Worm (Caenorhabditis elegans) whole organism, young adult: ENCODE results near the gene F40G12.10.

Source experiments
- B0019.2 ChIP-seq: fragments of 200-800 bp; sonication (Bioruptor generic); conservative IDR thresholded peaks from 2 replicates; pipeline ENCODE4 v1.3.6; 2022; ENCODE audit warnings: missing genetic modification reagents, missing genetic modification characterization, missing compliant biosample characterization
- B0261.1 ChIP-seq: sonication (generic microtip); optimal IDR thresholded peaks from 2 replicates; lab custom pipeline; 2016; ENCODE audit warnings: mild to moderate bottlenecking, missing genetic modification characterization, moderate library complexity, missing compliant biosample characterization
- B0336.3 ChIP-seq: fragments of 200-800 bp; sonication (Bioruptor generic); IDR thresholded peaks from 2 replicates; pipeline ENCODE4 v1.3.6; 2022; ENCODE audit warnings: missing genetic modification characterization, missing compliant biosample characterization
- D2030.7 ChIP-seq: fragments of 200-800 bp; sonication (Bioruptor generic); IDR thresholded peaks from 2 replicates; pipeline ENCODE4 v1.3.6; 2022; ENCODE audit warnings: missing genetic modification reagents, missing genetic modification characterization, missing compliant biosample characterization
- K12H6.12 ChIP-seq: fragments of 200-800 bp; sonication (Bioruptor generic); optimal IDR thresholded peaks from 2 replicates; lab custom pipeline; 2018; ENCODE audit warnings: mild to moderate bottlenecking, missing genetic modification characterization, missing compliant biosample characterization
- Y56A3A.18 ChIP-seq: fragments of 200-800 bp; sonication (Bioruptor generic); IDR thresholded peaks from 2 replicates; pipeline ENCODE4 v1.3.6; 2022; ENCODE audit warnings: missing genetic modification reagents, missing genetic modification characterization, missing compliant biosample characterization
- Y95B8A.8 ChIP-seq: fragments of 200-800 bp; sonication (Bioruptor generic); IDR thresholded peaks from 2 replicates; pipeline ENCODE4 v1.3.6; 2022; ENCODE audit warnings: missing genetic modification reagents, missing genetic modification characterization, missing compliant biosample characterization
- akir-1 ChIP-seq: fragments of 200-800 bp; sonication (Bioruptor generic); optimal IDR thresholded peaks from 2 replicates; lab custom pipeline; 2018; ENCODE audit warnings: mild to moderate bottlenecking, missing genetic modification characterization, moderate library complexity, missing compliant biosample characterization
- aptf-2 ChIP-seq: fragments of 200-800 bp; sonication (Bioruptor generic); conservative IDR thresholded peaks from 2 replicates; pipeline ENCODE4 v1.3.6; 2022; ENCODE audit warnings: missing genetic modification reagents, missing genetic modification characterization, missing compliant biosample characterization
- athp-1 ChIP-seq: sonication (generic microtip); optimal IDR thresholded peaks from 2 replicates; lab custom pipeline; 2017; ENCODE audit warnings: mild to moderate bottlenecking, missing genetic modification characterization, missing compliant biosample characterization
- attf-6 ChIP-seq: fragments of 200-800 bp; sonication (Bioruptor generic); IDR thresholded peaks from 2 replicates; pipeline ENCODE4 v1.3.6; 2022; ENCODE audit warnings: missing genetic modification reagents, missing genetic modification characterization, missing compliant biosample characterization
- bed-1 ChIP-seq: fragments of 200-800 bp; sonication (Bioruptor generic); IDR thresholded peaks from 2 replicates; pipeline ENCODE4 v1.3.6; 2022; ENCODE audit warnings: missing genetic modification reagents, missing genetic modification characterization, missing compliant biosample characterization
- bed-2 ChIP-seq: fragments of 200-800 bp; sonication (Bioruptor generic); IDR thresholded peaks from 2 replicates; pipeline ENCODE4 v1.3.6; 2022; ENCODE audit warnings: missing genetic modification reagents, missing genetic modification characterization, missing compliant biosample characterization
- ccch-3 ChIP-seq: fragments of 200-800 bp; sonication (Bioruptor generic); optimal IDR thresholded peaks from 2 replicates; lab custom pipeline; 2018; ENCODE audit warnings: mild to moderate bottlenecking, missing genetic modification characterization, missing compliant biosample characterization
- ceh-100 ChIP-seq: fragments of 200-800 bp; sonication (Bioruptor generic); IDR thresholded peaks from 2 replicates; pipeline ENCODE4 v1.3.6; 2022; ENCODE audit warnings: missing genetic modification reagents, missing genetic modification characterization, missing compliant biosample characterization
- ceh-58 ChIP-seq: fragments of 200-800 bp; sonication (Bioruptor generic); IDR thresholded peaks from 2 replicates; pipeline ENCODE4 v1.3.6; 2022; ENCODE audit warnings: missing genetic modification characterization, missing compliant biosample characterization
- chd-7 ChIP-seq: sonication (generic microtip); optimal IDR thresholded peaks from 2 replicates; lab custom pipeline; 2016; ENCODE audit warnings: mild to moderate bottlenecking, missing genetic modification characterization, moderate library complexity, missing compliant biosample characterization
- egl-18 ChIP-seq: fragments of 200-800 bp; sonication (Bioruptor generic); IDR thresholded peaks from 2 replicates; pipeline ENCODE4 v1.3.6; 2022; ENCODE audit warnings: missing genetic modification reagents, missing genetic modification characterization, missing compliant biosample characterization
- him-1 ChIP-seq: sonication (generic microtip); optimal IDR thresholded peaks from 2 replicates; lab custom pipeline; 2016; ENCODE audit warnings: missing genotype, missing genetic modification reagents, missing genetic modification characterization, missing compliant biosample characterization
- hlh-12 ChIP-seq: sonication (generic microtip); optimal IDR thresholded peaks from 2 replicates; lab custom pipeline; 2016; ENCODE audit warnings: missing genetic modification characterization, missing compliant biosample characterization
- hmg-20 ChIP-seq: fragments of 200-800 bp; sonication (Bioruptor generic); IDR thresholded peaks from 2 replicates; pipeline ENCODE4 v1.3.6; 2022; ENCODE audit warnings: missing genetic modification reagents, missing genetic modification characterization, missing compliant biosample characterization
- hrde-1 ChIP-seq: sonication (generic microtip); optimal IDR thresholded peaks from 2 replicates; lab custom pipeline; 2016; ENCODE audit warnings: missing genetic modification characterization, mild to moderate bottlenecking, missing compliant biosample characterization, moderate library complexity, missing genotype, missing genetic modification reagents, borderline replicate concordance
- lin-26 ChIP-seq: fragments of 200-800 bp; sonication (Bioruptor generic); IDR thresholded peaks from 2 replicates; pipeline ENCODE4 v1.3.6; 2022; ENCODE audit warnings: missing genetic modification reagents, missing genetic modification characterization, missing compliant biosample characterization
- lin-54 ChIP-seq: fragments of 200-800 bp; sonication (Bioruptor generic); optimal IDR thresholded peaks from 2 replicates; lab custom pipeline; 2018; ENCODE audit warnings: mild to moderate bottlenecking, missing genetic modification characterization, missing compliant biosample characterization
- lir-1 ChIP-seq: fragments of 200-800 bp; sonication (Bioruptor generic); conservative IDR thresholded peaks from 2 replicates; pipeline ENCODE4 v1.3.6; 2022; ENCODE audit warnings: missing genetic modification reagents, missing genetic modification characterization, missing compliant biosample characterization
- madf-10 ChIP-seq: sonication (generic microtip); optimal IDR thresholded peaks from 2 replicates; lab custom pipeline; 2016; ENCODE audit warnings: mild to moderate bottlenecking, missing genetic modification characterization, missing compliant biosample characterization
- madf-6 ChIP-seq: fragments of 200-800 bp; sonication (Bioruptor generic); IDR thresholded peaks from 2 replicates; pipeline ENCODE4 v1.3.6; 2022; ENCODE audit warnings: missing genetic modification reagents, missing genetic modification characterization, missing compliant biosample characterization
- madf-8 ChIP-seq: fragments of 200-800 bp; sonication (Bioruptor generic); conservative IDR thresholded peaks from 2 replicates; pipeline ENCODE4 v1.3.6; 2022; ENCODE audit warnings: missing genetic modification reagents, missing genetic modification characterization, missing compliant biosample characterization
- mel-28 ChIP-seq: sonication (generic microtip); optimal IDR thresholded peaks from 2 replicates; lab custom pipeline; 2016; ENCODE audit warnings: borderline replicate concordance, mild to moderate bottlenecking, missing genetic modification characterization, missing compliant biosample characterization
- mxl-1 ChIP-seq: sonication (generic microtip); optimal IDR thresholded peaks from 2 replicates; lab custom pipeline; 2016; ENCODE audit warnings: missing genetic modification characterization, missing compliant biosample characterization
- nfya-1 ChIP-seq: sonication (generic microtip); optimal IDR thresholded peaks from 2 replicates; lab custom pipeline; 2017; ENCODE audit warnings: antibody characterized with exemption, missing compliant biosample characterization, missing genetic modification characterization, borderline replicate concordance; ENCODE audit not compliant: insufficient read depth
- pbrm-1 ChIP-seq: fragments of 200-800 bp; sonication (Bioruptor generic); IDR thresholded peaks from 2 replicates; pipeline ENCODE4 v1.3.6; 2022; ENCODE audit warnings: missing genetic modification reagents, missing genetic modification characterization, missing compliant biosample characterization
- rcor-1 ChIP-seq: fragments of 200-800 bp; sonication (Bioruptor generic); IDR thresholded peaks from 2 replicates; pipeline ENCODE4 v1.3.6; 2022; ENCODE audit warnings: missing genetic modification reagents, missing genetic modification characterization, missing compliant biosample characterization
- rec-8 ChIP-seq, 2 experiments: sonication (generic microtip); optimal IDR thresholded peaks; 2 replicates each; lab custom pipeline; 2016; ENCODE audit warnings: mild to moderate bottlenecking in 2 of 2, missing genetic modification characterization in 2 of 2, missing genetic modification reagents in 2 of 2, missing genotype in 2 of 2, missing biosample characterization in 1 of 2, missing compliant biosample characterization in 1 of 2, moderate library complexity in 1 of 2
- rpc-1 ChIP-seq, 2 experiments: fragments of 150-350 bp in 1 of 2; sonication (generic microtip) in 1 of 2; optimal IDR thresholded peaks; 2 replicates each; lab custom pipeline; 2014 to 2018; ENCODE audit warnings: missing biosample characterization in 1 of 2, missing genetic modification characterization in 1 of 2, missing genetic modification reagents in 1 of 2, missing genotype in 1 of 2
- sptf-2 ChIP-seq: fragments of 200-800 bp; sonication (Bioruptor generic); optimal IDR thresholded peaks from 2 replicates; lab custom pipeline; 2018; ENCODE audit warnings: mild to moderate bottlenecking, missing genetic modification characterization, missing compliant biosample characterization
- tbp1 ChIP-seq: fragments of 200-800 bp; sonication (Bioruptor generic); optimal IDR thresholded peaks from 2 replicates; lab custom pipeline; 2018; ENCODE audit warnings: mild to moderate bottlenecking, missing genetic modification characterization, missing compliant biosample characterization
- ztf-22 ChIP-seq: fragments of 200-800 bp; sonication (Bioruptor generic); optimal IDR thresholded peaks from 2 replicates; lab custom pipeline; 2018; ENCODE audit warnings: mild to moderate bottlenecking, missing genetic modification characterization, moderate library complexity, missing compliant biosample characterization
- ztf-3 ChIP-seq: fragments of 200-800 bp; sonication (Bioruptor generic); optimal IDR thresholded peaks from 2 replicates; lab custom pipeline; 2018; ENCODE audit warnings: mild to moderate bottlenecking, missing genetic modification characterization, missing compliant biosample characterization
- ztf-6 ChIP-seq: fragments of 200-800 bp; sonication (Bioruptor generic); IDR thresholded peaks from 2 replicates; pipeline ENCODE4 v1.3.6; 2022; ENCODE audit warnings: missing genetic modification reagents, missing genetic modification characterization, missing compliant biosample characterization

F40G12.10 gene

DNA sequence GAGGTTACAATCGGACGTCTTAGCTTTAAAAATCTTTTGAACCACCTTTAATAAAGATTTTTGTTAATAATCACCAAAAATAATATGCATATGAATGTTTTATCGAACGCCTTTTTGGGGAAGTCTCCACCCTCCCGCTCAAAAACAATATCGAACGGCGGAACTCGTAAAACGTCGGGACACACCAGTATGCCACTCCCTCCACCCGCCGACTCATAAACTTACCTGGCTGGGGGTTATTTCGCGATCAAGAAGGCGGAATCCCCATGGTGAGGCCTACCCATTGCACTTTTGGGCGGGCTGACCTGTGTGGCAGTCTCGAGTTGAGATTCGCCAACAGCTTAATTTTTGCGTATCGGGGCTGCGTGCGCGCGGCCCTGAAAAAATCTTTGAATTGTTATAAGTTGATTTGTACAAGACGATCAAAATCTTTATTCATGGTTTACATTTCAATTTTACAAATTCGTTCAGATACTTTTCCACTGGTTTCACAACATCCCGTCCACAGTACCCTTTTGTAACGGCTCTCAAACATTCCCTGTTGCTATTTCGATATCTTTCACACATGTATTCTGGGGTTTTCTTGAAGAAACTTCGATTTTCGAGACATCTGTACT, 15.9 kb upstream of the F40G12.10 start (continued):
- peak; percentile 72 for TF ChIP-seq madf-6 (GFP tag; lab: Robert Waterston, UW)
- TF ChIP-seq rcor-1, result peak; percentile 76
- TF ChIP-seq Y56A3A.18 (GFP tag; lab: Robert Waterston, UW), result no peak
- 0 out of 2 replicates have a peak, but pooled peaks have one; percentile 38 for TF ChIP-seq lin-26 (GFP tag; lab: Robert Waterston, UW)
- TF ChIP-seq pbrm-1 (GFP tag; lab: Robert Waterston, UW), result peak; percentile 29; the same call in 1 of the 2 replicates
- TF ChIP-seq ceh-100 (GFP tag; lab: Robert Waterston, UW), result peak; percentile 47; the same call in 1 of the 2 replicates
- TF ChIP-seq B0019.2 (GFP tag; lab: Robert Waterston, UW), result no peak
- no peak for TF ChIP-seq bed-1 (GFP tag; lab: Robert Waterston, UW)
- peak; percentile 26 for TF ChIP-seq sptf-2
- no peak for TF ChIP-seq ztf-6
- TF ChIP-seq attf-6 (GFP tag; lab: Robert Waterston, UW), result peak; percentile 73
- TF ChIP-seq bed-2 (GFP tag; lab: Robert Waterston, UW), result no peak
- TF ChIP-seq hrde-1 (tag; lab: Kevin White, UChicago), result peak; percentile 30
- peak; percentile 90 for TF ChIP-seq him-1 (tag; lab: Kevin White, UChicago)
- TF ChIP-seq madf-8 (GFP tag; lab: Robert Waterston, UW), result 0 out of 2 replicates have a peak, but pooled peaks have one; percentile 15
- TF ChIP-seq, all 124 proteins: peak for 25

DNA sequence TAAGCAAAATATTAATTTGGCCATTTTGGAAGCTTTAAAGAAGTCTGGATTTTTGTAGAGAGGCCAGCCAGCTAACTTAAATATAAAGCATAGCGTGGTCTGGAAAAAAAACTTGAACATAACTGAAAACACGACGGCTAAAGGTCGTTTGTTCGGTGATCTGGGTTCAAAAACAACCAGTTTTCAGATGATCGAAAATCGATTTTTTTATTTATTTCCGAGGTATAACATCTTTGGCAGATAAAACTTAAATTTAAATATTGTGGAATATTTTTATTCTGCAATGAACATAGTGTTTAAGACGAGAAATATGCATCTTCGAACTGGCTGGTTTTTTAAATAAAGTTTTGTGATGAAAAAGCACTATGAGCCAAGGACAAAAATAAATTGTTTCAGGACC, 14.7 kb upstream of the F40G12.10 start, which contains the start of gene F40G12.4:
Gene F40G12.4 (minus strand): TSS at position 101 of the 400 bp plus-strand sequence.
- TF ChIP-seq hmg-20 (GFP tag; lab: Robert Waterston, UW) (no peak), chd-7 (no peak), D2030.7 (GFP tag; lab: Robert Waterston, UW) (no peak), Y95B8A.8 (GFP tag; lab: Robert Waterston, UW) (no peak), ztf-3 (GFP tag; lab: Kevin White, UChicago) (no peak), madf-10 (tag; lab: Kevin White, UChicago) (no peak), ztf-22 (GFP tag; lab: Kevin White, UChicago) (no peak)

DNA sequence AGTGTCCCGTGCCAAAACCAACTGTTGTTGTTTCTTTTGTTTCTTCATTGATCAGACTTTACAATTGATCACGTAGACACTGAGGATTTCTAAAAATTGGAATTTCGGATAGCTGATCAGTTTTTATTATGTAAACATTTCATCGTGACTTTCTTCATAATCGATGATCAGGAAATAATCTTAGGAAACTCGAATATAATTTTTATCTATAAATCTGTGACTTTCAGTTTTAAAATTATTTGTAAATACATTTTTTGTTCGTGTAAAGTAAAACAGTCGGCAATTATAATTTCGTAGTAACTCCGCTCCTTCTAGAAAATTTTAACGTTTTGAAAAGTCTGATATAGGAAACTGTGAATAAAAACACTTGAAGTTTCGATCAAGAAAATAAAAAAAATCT, 12.6 kb upstream of the F40G12.10 start, which contains the start of gene F40G12.5:
Gene F40G12.5 (minus strand): TSS at position 101 of the 400 bp plus-strand sequence.
- TF ChIP-seq ccch-3 (GFP tag; lab: Kevin White, UChicago) (no peak), lin-54 (no peak), rcor-1 (no peak), B0261.1 (no peak), rec-8 (tag; optimal IDR thresholded peaks at IDR 0.05; lab: Kevin White, UChicago) (no peak), rpc-1 (optimal IDR thresholded peaks at IDR 0.05; lab: Kevin White, UChicago) (no peak), rpc-1 (tag; optimal IDR thresholded peaks at IDR 0.05; lab: Kevin White, UChicago) (no peak), mxl-1 (tag; lab: Kevin White, UChicago) (no peak), ceh-58 (GFP tag; lab: Robert Waterston, UW) (no peak), K12H6.12 (tag; lab: Kevin White, UChicago) (no peak), mel-28 (no peak), athp-1 (tag; lab: Kevin White, UChicago) (no peak)
- TF ChIP-seq, all 124 proteins: peak for 0

DNA sequence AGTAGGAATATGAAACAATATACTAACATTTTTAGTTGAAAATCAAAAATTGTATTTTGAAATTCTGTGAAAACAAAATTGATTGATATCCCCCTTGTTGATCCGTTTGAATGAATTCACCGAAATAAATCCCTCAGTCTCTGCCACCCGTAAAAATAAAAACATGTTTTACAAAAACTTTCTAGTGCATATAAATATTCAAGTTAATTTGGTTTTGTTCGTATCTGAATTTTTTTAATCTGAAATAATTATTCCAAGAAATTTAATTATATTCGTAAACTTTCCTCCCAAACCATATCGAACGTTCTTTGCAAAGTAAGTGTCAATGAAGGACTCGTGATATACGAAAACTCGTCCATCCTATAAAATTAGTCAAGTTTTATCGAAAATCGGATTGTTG, 10.3 kb upstream of the F40G12.10 start, which contains the start of gene F40G12.6:
Gene F40G12.6 (minus strand): TSS at position 101 of the 400 bp plus-strand sequence.
- no peak for TF ChIP-seq akir-1 (GFP tag; lab: Kevin White, UChicago)
- no peak for TF ChIP-seq egl-18 (GFP tag; lab: Robert Waterston, UW)
- TF ChIP-seq hlh-12, result no peak
- TF ChIP-seq bed-1 (GFP tag; lab: Robert Waterston, UW), result no peak
- no peak for TF ChIP-seq nfya-1 (tag; lab: Kevin White, UChicago)
- TF ChIP-seq aptf-2 (GFP tag; lab: Robert Waterston, UW), result no peak
- TF ChIP-seq tbp1 (GFP tag; lab: Kevin White, UChicago), result no peak
- no peak for TF ChIP-seq lir-1 (GFP tag; lab: Robert Waterston, UW)
- no peak for TF ChIP-seq B0336.3 (GFP tag; lab: Robert Waterston, UW)
- TF ChIP-seq ccch-3 (GFP tag; lab: Kevin White, UChicago), result no peak
